Worm (Caenorhabditis elegans) whole organism, early embryonic: Measurements from ENCODE around the gene W08G11.5.

Experiments
- B0310.2 ChIP-seq: sonication (generic microtip); optimal IDR thresholded peaks from 2 replicates; lab custom pipeline; 2016; ENCODE audit warnings: mild to moderate bottlenecking, missing genetic modification characterization, missing compliant biosample characterization
- F13C5.2 ChIP-seq: sonication (generic microtip); optimal IDR thresholded peaks from 2 replicates; lab custom pipeline; 2017; ENCODE audit warnings: mild to moderate bottlenecking, missing genetic modification characterization, inconsistent platforms, missing compliant biosample characterization
- aly-1 ChIP-seq: sonication (generic microtip); optimal IDR thresholded peaks from 2 replicates; lab custom pipeline; 2016; ENCODE audit warnings: missing genetic modification characterization, missing compliant biosample characterization
- ama-1 ChIP-seq: fragments of 150-350 bp; optimal IDR thresholded peaks from 2 replicates; lab custom pipeline; 2014
- ceh-13 ChIP-seq: fragments of 200-800 bp; sonication (Bioruptor generic); optimal IDR thresholded peaks from 2 replicates; lab custom pipeline; 2018; ENCODE audit warnings: mild to moderate bottlenecking, missing genetic modification characterization, missing compliant biosample characterization
- ceh-36 ChIP-seq: sonication (generic microtip); optimal IDR thresholded peaks from 2 replicates; lab custom pipeline; 2016; ENCODE audit warnings: missing genetic modification characterization, inconsistent platforms, missing compliant biosample characterization
- ets-7 ChIP-seq: sonication (generic microtip); optimal IDR thresholded peaks from 2 replicates; lab custom pipeline; 2016; ENCODE audit warnings: missing genotype, missing genetic modification characterization, missing compliant biosample characterization
- flt-1 ChIP-seq: fragments of 200-800 bp; sonication (Bioruptor generic); IDR thresholded peaks from 2 replicates; pipeline ENCODE4 v1.3.6; 2022; ENCODE audit warnings: missing genetic modification characterization, missing compliant biosample characterization
- hmbx-1 ChIP-seq: sonication (generic microtip); optimal IDR thresholded peaks from 2 replicates; lab custom pipeline; 2016; ENCODE audit warnings: mild to moderate bottlenecking, missing genetic modification characterization, missing compliant biosample characterization
- hmg-4 ChIP-seq: fragments of 200-800 bp; sonication (Bioruptor generic); optimal IDR thresholded peaks from 2 replicates; lab custom pipeline; 2018; ENCODE audit warnings: mild to moderate bottlenecking, missing genetic modification characterization, missing compliant biosample characterization
- hnd-1 ChIP-seq: sonication (generic microtip); optimal IDR thresholded peaks from 2 replicates; lab custom pipeline; 2016; ENCODE audit warnings: missing genetic modification characterization, missing compliant biosample characterization
- pes-1 ChIP-seq: fragments of 200-800 bp; sonication (Bioruptor generic); IDR thresholded peaks from 2 replicates; pipeline ENCODE4 v1.3.6; 2022; ENCODE audit warnings: missing genetic modification reagents, missing genetic modification characterization, missing compliant biosample characterization
- scrt-1 ChIP-seq: fragments of 200-800 bp; sonication (Bioruptor generic); IDR thresholded peaks from 2 replicates; pipeline ENCODE4 v1.3.6; 2022; ENCODE audit warnings: missing genetic modification characterization, missing compliant biosample characterization
- sea-1 ChIP-seq: fragments of 200-800 bp; sonication (Bioruptor generic); conservative IDR thresholded peaks from 2 replicates; pipeline ENCODE4 v1.3.6; 2022; ENCODE audit warnings: missing genetic modification characterization, missing compliant biosample characterization
- tbx-11 ChIP-seq: fragments of 200-800 bp; sonication (Bioruptor generic); IDR thresholded peaks from 2 replicates; pipeline ENCODE4 v1.3.6; 2022; ENCODE audit warnings: missing genetic modification characterization, missing compliant biosample characterization
- tbx-37 ChIP-seq: fragments of 200-800 bp; sonication (Bioruptor generic); conservative IDR thresholded peaks from 2 replicates; pipeline ENCODE4 v1.3.6; 2022; ENCODE audit warnings: missing genetic modification reagents, missing genetic modification characterization, missing compliant biosample characterization
- tra-4 ChIP-seq: sonication (generic microtip); optimal IDR thresholded peaks from 2 replicates; lab custom pipeline; 2017; ENCODE audit warnings: missing genetic modification characterization, missing compliant biosample characterization

W08G11.5 gene

ce11 chrV:16361350-16361749 lies 15.0 kb upstream of the W08G11.5 start:
- TF ChIP-seq flt-1 (GFP tag; lab: Robert Waterston, UW), result no peak
- TF ChIP-seq pes-1 (GFP tag; lab: Robert Waterston, UW), result no peak
- no peak for TF ChIP-seq ceh-13 (GFP tag; lab: Kevin White, UChicago)
- TF ChIP-seq aly-1 (tag; lab: Kevin White, UChicago), result no peak
- TF ChIP-seq hnd-1, result no peak
- no peak for TF ChIP-seq hmg-4 (GFP tag; lab: Kevin White, UChicago)
- TF ChIP-seq B0310.2 (tag; lab: Kevin White, UChicago), result no peak
- no peak for TF ChIP-seq sea-1 (GFP tag; lab: Robert Waterston, UW)
- TF ChIP-seq ceh-36 (tag; lab: Kevin White, UChicago), result no peak
- no peak for TF ChIP-seq hmbx-1 (tag; lab: Kevin White, UChicago)
- TF ChIP-seq ets-7 (tag; lab: Kevin White, UChicago), result no peak

ce11 chrV:16357253-16357652 lies 10.9 kb upstream of the W08G11.5 start, which contains the start of gene pptr-1:
pptr-1 (plus strand) TSS chrV:16357521.
- TF ChIP-seq ama-1 (lab: Kevin White, UChicago) (no peak), flt-1 (GFP tag; lab: Robert Waterston, UW) (no peak), B0310.2 (tag; lab: Kevin White, UChicago) (no peak), tbx-37 (no peak), F13C5.2 (tag; lab: Kevin White, UChicago) (no peak), ceh-13 (GFP tag; lab: Kevin White, UChicago) (no peak), hnd-1 (no peak), scrt-1 (GFP tag; lab: Robert Waterston, UW) (no peak), hmg-4 (GFP tag; lab: Kevin White, UChicago) (no peak), ceh-36 (tag; lab: Kevin White, UChicago) (no peak), sea-1 (GFP tag; lab: Robert Waterston, UW) (no peak), aly-1 (tag; lab: Kevin White, UChicago) (no peak), hmbx-1 (tag; lab: Kevin White, UChicago) (no peak), tbx-11 (GFP tag; lab: Robert Waterston, UW) (no peak), tra-4 (tag; lab: Kevin White, UChicago) (no peak)

- TF ChIP-seq hmg-4 (GFP tag; lab: Kevin White, UChicago) (no peak), ceh-36 (tag; lab: Kevin White, UChicago) (no peak), ets-7 (tag; lab: Kevin White, UChicago) (no peak), tbx-11 (GFP tag; lab: Robert Waterston, UW) (no peak), pes-1 (GFP tag; lab: Robert Waterston, UW) (no peak), tra-4 (tag; lab: Kevin White, UChicago) (no peak), sea-1 (GFP tag; lab: Robert Waterston, UW) (no peak), aly-1 (tag; lab: Kevin White, UChicago) (no peak), hnd-1 (no peak), ceh-13 (GFP tag; lab: Kevin White, UChicago) (no peak), scrt-1 (GFP tag; lab: Robert Waterston, UW) (no peak), hmbx-1 (tag; lab: Kevin White, UChicago) (no peak), B0310.2 (tag; lab: Kevin White, UChicago) (no peak), F13C5.2 (tag; lab: Kevin White, UChicago) (no peak)
Measured at ce11 chrV:16356798-16357197, 10.5 kb upstream of the W08G11.5 start.

- TF ChIP-seq pes-1 (GFP tag; lab: Robert Waterston, UW) (no peak), F13C5.2 (tag; lab: Kevin White, UChicago) (peak; percentile 43), hmg-4 (GFP tag; lab: Kevin White, UChicago) (peak; percentile 66), aly-1 (tag; lab: Kevin White, UChicago) (no peak)
Measured at ce11 chrV:16355941-16356340, 9.6 kb upstream of the W08G11.5 start.

ce11 chrV:16354675-16355074 lies 8.4 kb upstream of the W08G11.5 start:
- no peak for TF ChIP-seq hmbx-1 (tag; lab: Kevin White, UChicago)
- TF ChIP-seq tbx-11 (GFP tag; lab: Robert Waterston, UW), result no peak
- no peak for TF ChIP-seq hnd-1

ce11 chrV:16352282-16352681 lies 6.0 kb upstream of the W08G11.5 start:
- TF ChIP-seq pes-1 (GFP tag; lab: Robert Waterston, UW) (no peak), flt-1 (GFP tag; lab: Robert Waterston, UW) (no peak), aly-1 (tag; lab: Kevin White, UChicago) (no peak), hnd-1 (no peak), ceh-13 (GFP tag; lab: Kevin White, UChicago) (no peak), tra-4 (tag; lab: Kevin White, UChicago) (no peak), tbx-11 (GFP tag; lab: Robert Waterston, UW) (no peak), hmg-4 (GFP tag; lab: Kevin White, UChicago) (no peak)

- TF ChIP-seq hmbx-1 (tag; lab: Kevin White, UChicago) (no peak), tra-4 (tag; lab: Kevin White, UChicago) (no peak), tbx-11 (GFP tag; lab: Robert Waterston, UW) (no peak), hmg-4 (GFP tag; lab: Kevin White, UChicago) (no peak), ceh-13 (GFP tag; lab: Kevin White, UChicago) (no peak), ceh-36 (tag; lab: Kevin White, UChicago) (no peak), aly-1 (tag; lab: Kevin White, UChicago) (no peak)
Measured at ce11 chrV:16351757-16352156, 5.5 kb upstream of the W08G11.5 start.
